Fruit fly (Drosophila melanogaster) whole organism, embryonic: Measurements from ENCODE around the gene Rsph1.

Experiments used
- Adf1 ChIP-seq: fragments of 200-800 bp; sonication (Bioruptor generic); IDR thresholded peaks from 2 replicates; pipeline ENCODE4 v1.3.6; 2022; ENCODE audit warnings: missing biosample characterization, missing genetic modification characterization
- Asciz ChIP-seq: fragments of 200-800 bp; sonication (Bioruptor generic); optimal IDR thresholded peaks from 2 replicates; lab custom pipeline; 2017; ENCODE audit warnings: missing biosample characterization, mild to moderate bottlenecking, missing genetic modification characterization, missing genetic modification reagents
- Atf-2 ChIP-seq: fragments of 200-800 bp; sonication (Bioruptor generic); optimal IDR thresholded peaks from 2 replicates; lab custom pipeline; 2016; ENCODE audit warnings: missing biosample characterization, missing genetic modification characterization
- Atf6 ChIP-seq: fragments of 200-800 bp; sonication (Bioruptor generic); IDR thresholded peaks from 2 replicates; pipeline ENCODE4 v1.3.6; 2022; ENCODE audit warnings: missing biosample characterization, missing genetic modification characterization
- C15 ChIP-seq: fragments of 200-800 bp; sonication (Bioruptor generic); IDR thresholded peaks from 3 replicates; pipeline ENCODE4 v1.3.6; 2022; ENCODE audit warnings: missing biosample characterization, missing genetic modification characterization
- CG10321 ChIP-seq: fragments of 200-800 bp; sonication (Bioruptor generic); IDR thresholded peaks from 2 replicates; pipeline ENCODE4 v1.3.6; 2022; ENCODE audit warnings: missing biosample characterization, missing genetic modification characterization
- CG10654 ChIP-seq: fragments of 200-800 bp; sonication (Bioruptor generic); optimal IDR thresholded peaks from 2 replicates; lab custom pipeline; 2016; ENCODE audit warnings: missing biosample characterization, missing genetic modification characterization
- CG11504 ChIP-seq: fragments of 200-800 bp; sonication (Bioruptor generic); optimal IDR thresholded peaks from 3 replicates; lab custom pipeline; 2019; ENCODE audit warnings: missing biosample characterization, mild to moderate bottlenecking, missing genetic modification characterization, moderate library complexity
- CG13775 ChIP-seq: fragments of 200-800 bp; sonication (Bioruptor generic); optimal IDR thresholded peaks from 3 replicates; lab custom pipeline; 2017; ENCODE audit warnings: missing biosample characterization, mild to moderate bottlenecking, missing genetic modification characterization
- CG14710 ChIP-seq: fragments of 200-800 bp; sonication (Bioruptor generic); optimal IDR thresholded peaks from 3 replicates; lab custom pipeline; 2019; ENCODE audit warnings: missing biosample characterization, mild to moderate bottlenecking, missing genetic modification characterization, moderate library complexity
- CG14965 ChIP-seq: fragments of 200-800 bp; sonication (Bioruptor generic); optimal IDR thresholded peaks from 2 replicates; lab custom pipeline; 2016; ENCODE audit warnings: missing biosample characterization, missing genetic modification characterization, borderline replicate concordance
- CG15073 ChIP-seq: fragments of 200-800 bp; sonication (Bioruptor generic); optimal IDR thresholded peaks from 2 replicates; lab custom pipeline; 2016; ENCODE audit warnings: missing biosample characterization, missing genetic modification characterization
- CG17186 ChIP-seq: fragments of 200-800 bp; sonication (Bioruptor generic); optimal IDR thresholded peaks from 3 replicates; lab custom pipeline; 2017; ENCODE audit warnings: missing biosample characterization, missing genetic modification reagents, missing genetic modification characterization
- CG17361 ChIP-seq: fragments of 200-800 bp; sonication (Bioruptor generic); IDR thresholded peaks from 3 replicates; pipeline ENCODE4 v1.3.6; 2022; ENCODE audit warnings: missing biosample characterization, missing genetic modification characterization
- CG18262 ChIP-seq: fragments of 200-800 bp; optimal IDR thresholded peaks from 3 replicates; lab custom pipeline; 2019; ENCODE audit warnings: missing biosample characterization, mild to moderate bottlenecking, missing genetic modification characterization, moderate library complexity
- CG32772 ChIP-seq: fragments of 200-800 bp; sonication (Bioruptor generic); IDR thresholded peaks from 2 replicates; pipeline ENCODE4 v1.3.6; 2022; ENCODE audit warnings: missing biosample characterization, missing genetic modification characterization
- CG3281 ChIP-seq: fragments of 200-800 bp; sonication (Bioruptor generic); optimal IDR thresholded peaks from 3 replicates; lab custom pipeline; 2017; ENCODE audit warnings: missing biosample characterization, mild to moderate bottlenecking, missing genetic modification characterization
- CG3847 ChIP-seq: fragments of 200-800 bp; sonication (Bioruptor generic); IDR thresholded peaks from 2 replicates; pipeline ENCODE4 v1.3.6; 2022; ENCODE audit warnings: missing biosample characterization, missing genetic modification characterization
- CG8359 ChIP-seq: fragments of 200-800 bp; sonication (Bioruptor generic); optimal IDR thresholded peaks from 2 replicates; lab custom pipeline; 2017; ENCODE audit warnings: missing biosample characterization, mild to moderate bottlenecking, missing genetic modification characterization, borderline replicate concordance
- CrebB ChIP-seq: fragments of 200-800 bp; sonication (Bioruptor generic); optimal IDR thresholded peaks from 3 replicates; lab custom pipeline; 2018; ENCODE audit warnings: missing biosample characterization, mild to moderate bottlenecking, missing genetic modification characterization
- HmgD ChIP-seq: fragments of 200-800 bp; sonication (Bioruptor generic); optimal IDR thresholded peaks from 3 replicates; lab custom pipeline; 2016; ENCODE audit warnings: missing biosample characterization, missing genetic modification characterization
- Hmx ChIP-seq: fragments of 200-800 bp; sonication (Bioruptor generic); optimal IDR thresholded peaks from 2 replicates; lab custom pipeline; 2016; ENCODE audit warnings: missing biosample characterization, missing genetic modification characterization
- Hr39 ChIP-seq: fragments of >200 bp; optimal IDR thresholded peaks from 2 replicates; lab custom pipeline; 2017
- Lhr ChIP-seq: fragments of 200-800 bp; sonication (Bioruptor generic); optimal IDR thresholded peaks from 3 replicates; lab custom pipeline; 2017; ENCODE audit warnings: mild to moderate bottlenecking, missing biosample characterization, missing genetic modification reagents, missing genetic modification characterization
- NC2β ChIP-seq: fragments of 200-800 bp; sonication (Bioruptor generic); optimal IDR thresholded peaks from 2 replicates; lab custom pipeline; 2016; ENCODE audit warnings: missing biosample characterization, missing genetic modification characterization
- NFAT ChIP-seq: fragments of 200-800 bp; sonication (Bioruptor generic); IDR thresholded peaks from 2 replicates; pipeline ENCODE4 v1.3.6; 2022; ENCODE audit warnings: missing biosample characterization, missing genetic modification characterization
- Nf-YC ChIP-seq: fragments of 200-800 bp; optimal IDR thresholded peaks from 3 replicates; lab custom pipeline; 2019; ENCODE audit warnings: missing biosample characterization, mild to moderate bottlenecking, missing genetic modification characterization, moderate library complexity
- Poxn ChIP-seq: fragments of 200-800 bp; sonication (Bioruptor generic); IDR thresholded peaks from 2 replicates; pipeline ENCODE4 v1.3.6; 2022; ENCODE audit warnings: missing biosample characterization, missing genetic modification characterization
- Sry-δ ChIP-seq: fragments of 200-800 bp; sonication (Bioruptor generic); optimal IDR thresholded peaks from 2 replicates; lab custom pipeline; 2016; ENCODE audit warnings: missing biosample characterization, missing genetic modification characterization
- Xrp1 ChIP-seq: fragments of 200-800 bp; sonication (Bioruptor generic); IDR thresholded peaks from 2 replicates; pipeline ENCODE4 v1.3.6; 2022; ENCODE audit warnings: missing biosample characterization, missing genetic modification characterization
- aop ChIP-seq: fragments of 200-800 bp; sonication (Bioruptor generic); IDR thresholded peaks from 2 replicates; pipeline ENCODE4 v1.3.6; 2022; ENCODE audit warnings: missing biosample characterization, missing genetic modification characterization
- cato ChIP-seq: fragments of 200-800 bp; sonication (Bioruptor generic); optimal IDR thresholded peaks from 2 replicates; lab custom pipeline; 2016; ENCODE audit warnings: missing biosample characterization, missing genetic modification characterization, borderline replicate concordance
- chif ChIP-seq, 2 experiments: fragments of 200-800 bp; sonication (Bioruptor generic); optimal IDR thresholded peaks; 3 replicates each; lab custom pipeline; 2016; ENCODE audit warnings: missing biosample characterization in 2 of 2, missing genetic modification characterization in 2 of 2
- ems ChIP-seq: fragments of 200-800 bp; sonication (Bioruptor generic); optimal IDR thresholded peaks from 3 replicates; lab custom pipeline; 2016; ENCODE audit warnings: missing biosample characterization, missing genetic modification characterization
- en ChIP-seq: fragments of 200-800 bp; sonication (Bioruptor generic); optimal IDR thresholded peaks from 2 replicates; lab custom pipeline; 2016; ENCODE audit warnings: missing biosample characterization, missing genetic modification characterization
- ewg ChIP-seq: fragments of 200-800 bp; sonication (Bioruptor generic); optimal IDR thresholded peaks from 3 replicates; lab custom pipeline; 2017; ENCODE audit warnings: mild to moderate bottlenecking, missing biosample characterization, missing genetic modification reagents, missing genetic modification characterization
- hkb ChIP-seq, 2 experiments: fragments of 200-800 bp in 1 of 2; fragments of >200 bp in 1 of 2; sonication (Bioruptor generic) in 1 of 2; IDR thresholded peaks in 1 of 2; optimal IDR thresholded peaks in 1 of 2; 2 replicates each; pipeline versions ENCODE4 v1.3.6 to Lab custom; 2017 to 2022; ENCODE audit warnings: missing biosample characterization in 1 of 2, missing genetic modification characterization in 1 of 2
- knrl ChIP-seq: fragments of 200-800 bp; sonication (Bioruptor generic); IDR thresholded peaks from 3 replicates; pipeline ENCODE4 v1.3.6; 2022; ENCODE audit warnings: missing biosample characterization, missing genetic modification characterization; ENCODE audit not compliant: partially characterized antibody
- nom ChIP-seq: fragments of 200-800 bp; sonication (Bioruptor generic); optimal IDR thresholded peaks from 2 replicates; lab custom pipeline; 2017; ENCODE audit warnings: missing biosample characterization, missing genetic modification characterization, mild to moderate bottlenecking, moderate library complexity, missing genetic modification reagents
- pho ChIP-seq: fragments of 200-800 bp; sonication (Bioruptor generic); optimal IDR thresholded peaks from 2 replicates; lab custom pipeline; 2016; ENCODE audit warnings: missing biosample characterization, missing genetic modification characterization
- pnt ChIP-seq: fragments of 200-800 bp; sonication (Bioruptor generic); optimal IDR thresholded peaks from 3 replicates; lab custom pipeline; 2016; ENCODE audit warnings: missing biosample characterization, missing genetic modification characterization
- ro ChIP-seq: fragments of 200-800 bp; sonication (Bioruptor generic); IDR thresholded peaks from 2 replicates; pipeline ENCODE4 v1.3.6; 2022; ENCODE audit warnings: missing biosample characterization, missing genetic modification characterization
- seq ChIP-seq: fragments of 200-800 bp; sonication (Bioruptor generic); IDR thresholded peaks from 2 replicates; pipeline ENCODE4 v1.3.6; 2022; ENCODE audit warnings: missing biosample characterization, missing genetic modification characterization
- slbo ChIP-seq: fragments of 200-800 bp; sonication (Bioruptor generic); IDR thresholded peaks from 2 replicates; pipeline ENCODE4 v1.3.6; 2022; ENCODE audit warnings: missing biosample characterization, missing genetic modification characterization
- slp2 ChIP-seq: fragments of 200-800 bp; sonication (Bioruptor generic); optimal IDR thresholded peaks from 2 replicates; lab custom pipeline; 2016; ENCODE audit warnings: missing biosample characterization, missing genetic modification characterization
- vnd ChIP-seq: fragments of 200-800 bp; sonication (Bioruptor generic); IDR thresholded peaks from 3 replicates; pipeline ENCODE4 v1.3.6; 2022; ENCODE audit warnings: missing biosample characterization, missing genetic modification characterization; ENCODE audit not compliant: partially characterized antibody
- wdn ChIP-seq: fragments of 200-800 bp; sonication (Bioruptor generic); IDR thresholded peaks from 2 replicates; pipeline ENCODE4 v1.3.6; 2022; ENCODE audit warnings: missing biosample characterization, missing genetic modification characterization
- wor ChIP-seq: fragments of 200-800 bp; sonication (Bioruptor generic); IDR thresholded peaks from 2 replicates; pipeline ENCODE4 v1.3.6; 2022; ENCODE audit warnings: missing biosample characterization, missing genetic modification characterization
- zen2 ChIP-seq: fragments of 200-800 bp; sonication (Bioruptor generic); IDR thresholded peaks from 3 replicates; pipeline ENCODE4 v1.3.6; 2022; ENCODE audit warnings: missing biosample characterization, missing genetic modification characterization; ENCODE audit not compliant: partially characterized antibody
- zf30C ChIP-seq: fragments of 200-800 bp; sonication (Bioruptor generic); optimal IDR thresholded peaks from 3 replicates; lab custom pipeline; 2018; ENCODE audit warnings: missing biosample characterization, mild to moderate bottlenecking, missing genetic modification characterization

The Rsph1 gene

DNA sequence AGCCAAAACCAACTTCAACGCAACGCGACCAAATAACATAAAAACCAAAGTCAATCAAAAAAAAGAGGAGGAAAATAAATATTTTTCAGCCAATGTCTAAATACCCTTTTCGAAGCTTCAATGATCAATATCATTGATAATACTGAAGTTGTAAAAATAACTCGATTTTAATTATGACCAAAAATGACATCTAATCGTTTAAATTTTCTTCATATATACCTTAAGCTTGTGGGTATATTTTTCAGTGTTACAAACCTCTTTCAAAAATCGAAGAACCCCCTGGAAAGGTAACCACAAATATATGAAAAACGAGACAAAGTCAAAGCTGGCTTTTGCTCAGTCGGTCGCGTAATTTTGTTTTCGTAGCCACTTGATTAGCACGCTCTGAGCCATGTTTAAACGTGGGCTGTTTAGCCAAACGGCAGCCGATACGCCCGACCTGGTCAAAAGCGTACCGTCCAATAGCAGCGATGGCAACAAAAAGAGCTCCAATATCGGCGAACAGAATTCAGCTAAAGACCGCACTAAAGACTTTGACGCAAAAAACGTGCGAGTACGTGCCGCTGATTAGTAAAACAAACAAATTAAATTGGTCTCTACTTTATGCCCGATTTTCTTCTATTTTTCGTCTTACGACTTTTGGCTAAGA is 38.1 kb upstream of the Rsph1 start (continued):
- TF ChIP-seq wdn (GFP tag; lab: Robert Waterston, UW) (peak; percentile 70), Adf1 (GFP tag; lab: Robert Waterston, UW) (peak; percentile 70), CG10654 (peak; percentile 51), slp2 (GFP tag; lab: Kevin White, UChicago) (peak; percentile 46), Xrp1 (GFP tag; lab: Robert Waterston, UW) (peak; percentile 63), CG3281 (GFP tag; lab: Kevin White, UChicago) (peak; percentile 85), CG10321 (0 out of 2 replicates have a peak, but pooled peaks have one; percentile 14), zf30C (GFP tag; lab: Kevin White, UChicago) (no peak), CG3847 (GFP tag; lab: Robert Waterston, UW) (peak; percentile 86), HmgD (GFP tag; lab: Kevin White, UChicago) (no peak), CG17186 (no peak), Poxn (GFP tag; lab: Robert Waterston, UW) (peak; percentile 50; the same call in 1 of the 2 replicates), CG14710 (tag; lab: Kevin White, UChicago) (no peak), zen2 (no peak), Hmx (GFP tag; lab: Kevin White, UChicago) (peak; percentile 4), Sry-δ (GFP tag; lab: Kevin White, UChicago) (peak; percentile 30), C15 (GFP tag; lab: Robert Waterston, UW) (0 out of 3 replicates have a peak, but pooled peaks have one; percentile 20), knrl (GFP tag; lab: Robert Waterston, UW) (no peak), en (GFP tag; lab: Kevin White, UChicago) (peak; percentile 41), Atf6 (GFP tag; lab: Robert Waterston, UW) (peak; percentile 85), slbo (peak; percentile 91), Nf-YC (tag; lab: Kevin White, UChicago) (peak; percentile 76), Lhr (GFP tag; lab: Kevin White, UChicago) (no peak), CG8359 (GFP tag; lab: Kevin White, UChicago) (no peak), CrebB (tag; lab: Kevin White, UChicago) (peak; percentile 26), CG14965 (GFP tag; lab: Kevin White, UChicago) (no peak), pho (GFP tag; lab: Kevin White, UChicago) (peak; percentile 79), CG13775 (peak; percentile 59), NC2β (no peak), NFAT (GFP tag; lab: Robert Waterston, UW) (peak; percentile 64; the same call in 1 of the 2 replicates), CG18262 (tag; lab: Kevin White, UChicago) (peak; percentile 62), seq (GFP tag; lab: Robert Waterston, UW) (peak; percentile 61; the same call in 1 of the 2 replicates), wor (GFP tag; lab: Robert Waterston, UW) (0 out of 2 replicates have a peak, but pooled peaks have one; percentile 10), CG11504 (peak; percentile 88), pnt (GFP tag; lab: Kevin White, UChicago) (peak; percentile 41), ems (peak; percentile 61), CG17361 (GFP tag; lab: Robert Waterston, UW) (peak; percentile 82), chif (GFP tag; optimal IDR thresholded peaks at IDR 0.05; lab: Kevin White, UChicago) (peak; percentile 49 to 51), vnd (GFP tag; lab: Robert Waterston, UW) (no peak), CG15073 (GFP tag; lab: Kevin White, UChicago) (no peak), Hr39 (no peak), hkb (optimal IDR thresholded peaks at IDR 0.05; lab: Kevin White, UChicago) (no peak), hkb (GFP tag; IDR thresholded peaks at IDR 0.05; lab: Robert Waterston, UW) (peak; percentile 85), Atf-2 (peak; percentile 70), aop (GFP tag; lab: Robert Waterston, UW) (no peak), Asciz (peak; percentile 58), ewg (GFP tag; lab: Kevin White, UChicago) (peak; percentile 23), ro (no peak), nom (GFP tag; lab: Kevin White, UChicago) (no peak), cato (GFP tag; lab: Kevin White, UChicago) (peak; percentile 30), CG32772 (GFP tag; lab: Robert Waterston, UW) (peak; percentile 47)
